Worm (Caenorhabditis elegans): ENCODE results near the gene sdc-1.
A peak's percentile ranks its signal among the peaks of the same experiment; 100 is the strongest.

sdc-1 gene

DNA sequence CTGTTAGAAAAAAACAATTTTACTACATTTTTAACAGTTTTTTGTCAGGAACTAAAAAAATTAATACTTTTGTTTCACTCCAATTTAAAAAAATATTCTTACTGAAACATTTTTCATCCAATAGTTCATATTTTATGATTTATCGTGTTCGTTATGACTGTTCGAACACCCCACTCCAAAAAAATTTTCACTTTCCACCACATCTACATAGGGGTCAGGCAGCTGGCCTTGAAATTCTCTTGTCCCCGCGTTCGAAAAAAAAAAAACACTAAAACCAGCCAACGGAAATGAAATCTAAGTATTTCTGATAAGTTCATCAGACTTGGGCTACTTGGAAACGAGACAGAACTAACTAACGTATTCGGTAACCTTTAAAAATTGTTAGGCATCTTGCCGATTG lies 30.6 kb downstream of the sdc-1 start, which contains the start of gene twk-22:
TSS of gene twk-22 (plus strand) at position 301 of the 400 bp plus-strand sequence.
- no peak for TF ChIP-seq R02D3.7 (tag; optimal IDR thresholded peaks at IDR 0.05)

DNA sequence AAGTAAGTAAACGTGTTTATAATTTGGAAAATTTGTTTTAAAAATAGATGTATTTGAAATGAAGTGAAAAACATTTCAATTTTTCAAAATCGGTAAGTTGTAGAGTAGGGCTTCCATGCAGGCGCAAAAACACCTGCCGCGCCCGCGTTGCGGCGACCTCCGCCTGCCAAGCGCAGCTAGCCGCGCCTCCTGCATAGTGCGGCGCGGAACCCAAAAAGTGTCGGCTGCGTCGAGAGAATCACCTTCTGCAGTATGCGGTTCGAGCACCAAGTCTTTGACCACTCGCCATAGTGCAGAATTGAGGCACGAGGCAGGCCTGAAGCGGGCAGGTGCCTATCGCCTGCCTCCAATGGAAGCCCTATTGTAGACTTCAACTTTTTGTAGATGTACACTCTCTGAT lies 34.1 kb downstream of the sdc-1 start:
- TF ChIP-seq ceh-82 (tag; optimal IDR thresholded peaks at IDR 0.05) (no peak), snpc-4 (tag; optimal IDR thresholded peaks at IDR 0.05) (peak; percentile 23)

DNA sequence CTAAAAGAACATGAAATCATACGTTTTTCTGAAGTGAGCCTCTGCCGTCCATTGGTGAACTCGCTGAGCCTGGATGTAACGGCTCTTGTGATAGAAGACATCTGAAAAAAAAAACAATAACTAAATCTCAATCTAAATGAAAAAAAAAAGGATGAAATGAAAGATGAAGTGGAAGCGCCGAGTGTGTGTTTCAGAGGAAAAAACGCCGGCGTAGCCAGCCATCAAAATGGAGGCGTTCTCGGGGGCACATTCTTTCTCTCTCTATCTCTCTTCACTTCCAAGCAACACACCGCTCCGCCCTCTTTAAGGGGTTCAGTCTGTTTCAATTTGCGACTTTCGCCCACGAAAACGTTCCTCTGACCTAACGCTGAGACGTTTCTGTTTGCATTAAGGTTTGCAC lies 42.1 kb downstream of the sdc-1 start, which contains the start of gene T01B4.3:
TSS of gene T01B4.3 (minus strand) at position 101 of the 400 bp plus-strand sequence.
- TF ChIP-seq nhr-43 (tag; optimal IDR thresholded peaks at IDR 0.05; ENCODE audit: poor library complexity, severe bottlenecking) (no peak), ceh-82 (tag; optimal IDR thresholded peaks at IDR 0.05) (no peak), eor-1 (tag; optimal IDR thresholded peaks at IDR 0.05) (no peak), nhr-67 (tag; optimal IDR thresholded peaks at IDR 0.05) (no peak), fos-1 (tag; optimal IDR thresholded peaks at IDR 0.05) (no peak), ceh-16 (tag; optimal IDR thresholded peaks at IDR 0.05) (no peak), mml-1 (tag; optimal IDR thresholded peaks at IDR 0.05) (no peak), hmg-11 (tag; optimal IDR thresholded peaks at IDR 0.05) (no peak)

DNA sequence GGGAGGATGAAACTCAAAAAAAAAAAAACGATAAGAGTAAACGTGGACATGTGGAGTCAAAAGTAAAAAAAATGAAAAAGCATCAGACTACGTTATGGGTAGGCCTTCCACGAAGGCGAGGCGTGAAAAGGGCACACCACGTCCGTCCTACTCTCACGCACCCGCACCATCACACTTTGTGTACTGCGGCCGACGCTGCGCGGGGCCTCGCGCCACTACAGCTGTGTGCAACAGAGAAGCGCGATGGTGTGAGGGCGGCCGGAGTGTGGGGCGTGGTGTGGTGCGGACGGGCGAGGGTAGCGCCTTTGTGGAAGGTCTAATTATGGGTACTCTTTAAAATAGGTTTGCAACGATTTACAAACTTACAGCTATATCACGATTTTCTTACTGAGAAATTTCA lies 42.7 kb downstream of the sdc-1 start:
- TF ChIP-seq zag-1 (tag; optimal IDR thresholded peaks at IDR 0.05) = no peak
- TF ChIP-seq ZK546.5 (tag; optimal IDR thresholded peaks at IDR 0.05) = no peak
- no peak for TF ChIP-seq eor-1 (tag; optimal IDR thresholded peaks at IDR 0.05)
- no peak for TF ChIP-seq nhr-77 (tag; optimal IDR thresholded peaks at IDR 0.05)

DNA sequence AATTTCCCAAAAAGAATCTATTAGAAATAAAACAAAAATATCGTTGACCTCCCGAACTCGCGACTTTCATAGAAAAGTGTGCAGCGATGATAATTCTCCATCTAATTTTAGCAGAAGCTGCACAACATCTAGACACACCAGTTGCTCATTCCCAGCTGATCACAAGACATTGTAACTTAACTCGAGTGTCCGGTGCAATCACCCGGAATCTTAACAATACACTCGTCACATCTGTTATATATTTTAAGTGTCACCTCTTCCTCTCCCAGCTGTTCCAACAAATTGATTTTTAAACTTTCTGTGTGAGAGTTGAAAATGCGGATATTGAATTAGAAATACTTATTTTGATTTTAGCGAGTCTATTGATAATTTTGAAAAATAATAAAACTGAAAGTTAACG lies 45.8 kb downstream of the sdc-1 start:
- TF ChIP-seq ceh-28 (tag; optimal IDR thresholded peaks at IDR 0.05) = no peak
- no peak for TF ChIP-seq snpc-4 (tag; optimal IDR thresholded peaks at IDR 0.05)
- TF ChIP-seq lin-15B (tag; optimal IDR thresholded peaks at IDR 0.05) = no peak
- no peak for TF ChIP-seq aly-2 (tag; optimal IDR thresholded peaks at IDR 0.05)

DNA sequence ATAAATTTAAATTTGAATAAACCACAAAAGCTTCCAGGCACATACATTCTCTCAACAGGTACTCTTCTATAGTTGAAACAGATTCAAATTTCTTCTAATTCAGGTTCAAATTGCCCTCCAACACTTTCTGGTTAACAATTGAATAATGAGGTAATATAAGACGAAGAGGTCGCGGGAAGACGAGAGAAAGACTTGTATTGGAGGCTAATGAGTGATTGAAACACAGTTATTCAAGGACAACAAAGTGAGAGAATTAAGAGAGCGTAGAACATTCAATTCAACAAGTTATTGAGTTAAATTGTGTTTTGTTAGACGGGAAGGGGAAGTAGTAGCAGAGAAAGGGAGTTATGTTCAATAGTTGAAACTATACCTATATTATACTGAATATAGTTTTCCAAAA lies 46.3 kb downstream of the sdc-1 start:
- TF ChIP-seq ceh-82 (tag; optimal IDR thresholded peaks at IDR 0.05) (no peak), pqm-1 (tag; optimal IDR thresholded peaks at IDR 0.05) (no peak), elt-3 (tag; optimal IDR thresholded peaks at IDR 0.05) (no peak), eor-1 (tag; optimal IDR thresholded peaks at IDR 0.05) (no peak), ztf-4 (tag; optimal IDR thresholded peaks at IDR 0.05) (no peak), nhr-25 (tag; optimal IDR thresholded peaks at IDR 0.05) (peak; percentile 52)

DNA sequence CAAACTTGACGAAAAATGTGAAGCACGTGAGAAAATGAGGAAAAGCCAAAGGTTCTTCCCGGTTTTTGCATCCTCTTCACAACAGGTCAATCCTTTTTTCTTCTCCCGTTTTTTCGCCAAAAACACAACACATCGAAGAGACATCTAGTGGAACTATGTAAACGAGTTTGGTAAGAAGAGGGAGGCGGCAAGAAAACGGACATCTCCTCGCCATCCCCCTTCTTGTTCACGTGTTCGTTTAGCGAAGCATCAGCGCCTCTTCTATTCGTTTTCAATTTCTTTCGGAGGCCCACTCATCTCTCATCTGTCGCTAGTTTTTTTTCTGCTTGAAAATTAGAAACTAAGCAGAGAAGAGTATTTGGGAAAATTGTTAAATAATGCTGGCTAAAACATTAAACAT lies 48.7 kb downstream of the sdc-1 start:
- TF ChIP-seq ama-1 (optimal IDR thresholded peaks at IDR 0.05) = no peak
- peak; percentile 69 for TF ChIP-seq nhr-25 (tag; optimal IDR thresholded peaks at IDR 0.05)
- no peak for TF ChIP-seq lsy-12 (tag; optimal IDR thresholded peaks at IDR 0.05)
- no peak for TF ChIP-seq nhr-28 (tag; optimal IDR thresholded peaks at IDR 0.05)
- TF ChIP-seq nhr-23 (tag; optimal IDR thresholded peaks at IDR 0.05) = peak; percentile 24
- TF ChIP-seq nhr-12 (tag; optimal IDR thresholded peaks at IDR 0.05) = no peak
- TF ChIP-seq R02D3.7 (tag; optimal IDR thresholded peaks at IDR 0.05) = no peak
- no peak for TF ChIP-seq ceh-28 (tag; optimal IDR thresholded peaks at IDR 0.05)
- no peak for TF ChIP-seq fos-1 (tag; optimal IDR thresholded peaks at IDR 0.05)
- TF ChIP-seq ZK546.5 (tag; optimal IDR thresholded peaks at IDR 0.05) = no peak
- no peak for TF ChIP-seq elt-1 (tag; optimal IDR thresholded peaks at IDR 0.05)
- TF ChIP-seq nhr-43 (tag; optimal IDR thresholded peaks at IDR 0.05; ENCODE audit: poor library complexity, severe bottlenecking) = peak; percentile 34
- TF ChIP-seq nhr-76 (tag; optimal IDR thresholded peaks at IDR 0.05) = no peak
- TF ChIP-seq ceh-82 (tag; optimal IDR thresholded peaks at IDR 0.05) = no peak

DNA sequence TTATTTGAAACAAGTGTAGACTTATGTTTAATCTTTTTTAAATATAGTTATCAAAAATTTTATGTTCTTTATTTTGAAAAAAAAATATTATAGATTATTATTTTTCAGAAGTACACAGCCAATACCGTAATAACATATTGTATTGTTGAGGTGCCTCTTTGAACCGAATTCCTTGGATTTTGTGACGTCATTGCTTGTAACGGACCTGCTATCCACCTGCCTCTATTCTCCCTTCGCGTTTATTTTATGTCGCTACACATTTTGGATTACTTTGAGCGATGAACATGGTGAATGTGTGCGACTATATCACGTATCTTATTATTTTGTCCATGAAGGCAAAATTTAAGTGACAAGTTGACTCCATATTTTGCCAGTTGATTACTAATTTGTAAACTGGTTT lies 51.7 kb downstream of the sdc-1 start:
- TF ChIP-seq ceh-28 (tag; optimal IDR thresholded peaks at IDR 0.05) = no peak
- TF ChIP-seq nhr-76 (tag; optimal IDR thresholded peaks at IDR 0.05) = no peak
- TF ChIP-seq nhr-43 (tag; optimal IDR thresholded peaks at IDR 0.05; ENCODE audit: poor library complexity, severe bottlenecking) = peak; percentile 50
- TF ChIP-seq elt-3 (tag; optimal IDR thresholded peaks at IDR 0.05) = no peak
- no peak for TF ChIP-seq lin-39 (tag; optimal IDR thresholded peaks at IDR 0.05)
